Worm (Caenorhabditis elegans) whole organism, mixed stage, embryonic: Measurements from ENCODE around the gene snb-2.

Experiments
- blmp-1 ChIP-seq: fragments of 150-350 bp; optimal IDR thresholded peaks from 2 replicates; lab custom pipeline; 2014; ENCODE audit warnings: missing biosample characterization, missing genetic modification characterization
- ces-1 ChIP-seq: fragments of 150-350 bp; optimal IDR thresholded peaks from 2 replicates; lab custom pipeline; 2014; ENCODE audit warnings: missing biosample characterization, missing genetic modification reagents, missing genetic modification characterization
- cnd-1 ChIP-seq: fragments of 200-800 bp; sonication (Bioruptor generic); optimal IDR thresholded peaks from 2 replicates; lab custom pipeline; 2018; ENCODE audit warnings: mild to moderate bottlenecking, missing genetic modification characterization, missing compliant biosample characterization
- elt-1 ChIP-seq: sonication (generic microtip); optimal IDR thresholded peaks from 2 replicates; lab custom pipeline; 2017; ENCODE audit warnings: missing genetic modification characterization, mild to moderate bottlenecking, missing compliant biosample characterization, antibody characterized with exemption, moderate library complexity, borderline replicate concordance; ENCODE audit not compliant: insufficient read depth
- flh-1 ChIP-seq: fragments of 200-800 bp; sonication (Bioruptor generic); optimal IDR thresholded peaks from 2 replicates; lab custom pipeline; 2018; ENCODE audit warnings: mild to moderate bottlenecking, missing genetic modification characterization, moderate library complexity, missing compliant biosample characterization
- ham-2 ChIP-seq: fragments of 200-800 bp; sonication (Bioruptor generic); optimal IDR thresholded peaks from 2 replicates; lab custom pipeline; 2018; ENCODE audit warnings: mild to moderate bottlenecking, missing genetic modification characterization, missing compliant biosample characterization
- hlh-1 ChIP-seq: fragments of 150-350 bp; optimal IDR thresholded peaks from 2 replicates; lab custom pipeline; 2014; ENCODE audit warnings: missing biosample characterization, missing genetic modification reagents, missing genetic modification characterization
- lin-13 ChIP-seq: fragments of 150-350 bp; optimal IDR thresholded peaks from 2 replicates; lab custom pipeline; 2014; ENCODE audit warnings: missing biosample characterization, missing genetic modification characterization
- lsy-2 ChIP-seq: fragments of 150-350 bp; optimal IDR thresholded peaks from 2 replicates; lab custom pipeline; 2014; ENCODE audit warnings: missing biosample characterization, missing genetic modification characterization
- mep-1 ChIP-seq: fragments of 150-350 bp; optimal IDR thresholded peaks from 2 replicates; lab custom pipeline; 2017; ENCODE audit warnings: missing biosample characterization, missing genetic modification reagents, missing genetic modification characterization, inconsistent platforms
- mls-2 ChIP-seq: sonication (generic microtip); optimal IDR thresholded peaks from 2 replicates; lab custom pipeline; 2016; ENCODE audit warnings: mild to moderate bottlenecking, missing genetic modification characterization, moderate library complexity, missing compliant biosample characterization
- nhr-237 ChIP-seq: fragments of 150-350 bp; optimal IDR thresholded peaks from 2 replicates; lab custom pipeline; 2014; ENCODE audit warnings: missing biosample characterization, missing genetic modification characterization
- pha-4 ChIP-seq: fragments of 150-350 bp; optimal IDR thresholded peaks from 2 replicates; lab custom pipeline; 2018; ENCODE audit warnings: missing biosample characterization, missing genetic modification reagents, missing genetic modification characterization
- sem-2 ChIP-seq: fragments of 200-800 bp; sonication (Bioruptor generic); optimal IDR thresholded peaks from 2 replicates; lab custom pipeline; 2018; ENCODE audit warnings: mild to moderate bottlenecking, missing genetic modification characterization, missing compliant biosample characterization
- unc-39 ChIP-seq: fragments of 150-350 bp; optimal IDR thresholded peaks from 2 replicates; lab custom pipeline; 2014; ENCODE audit warnings: missing biosample characterization, missing genetic modification characterization
- unc-62 ChIP-seq: fragments of 150-350 bp; optimal IDR thresholded peaks from 2 replicates; lab custom pipeline; 2014; ENCODE audit warnings: missing biosample characterization, missing genetic modification reagents, missing genetic modification characterization
- zip-8 ChIP-seq: fragments of 150-350 bp; optimal IDR thresholded peaks from 2 replicates; lab custom pipeline; 2014; ENCODE audit warnings: missing biosample characterization, missing genetic modification characterization
- ztf-11 ChIP-seq: fragments of 150-350 bp; optimal IDR thresholded peaks from 2 replicates; lab custom pipeline; 2014; ENCODE audit warnings: missing biosample characterization, missing genetic modification characterization

The snb-2 gene

DNA sequence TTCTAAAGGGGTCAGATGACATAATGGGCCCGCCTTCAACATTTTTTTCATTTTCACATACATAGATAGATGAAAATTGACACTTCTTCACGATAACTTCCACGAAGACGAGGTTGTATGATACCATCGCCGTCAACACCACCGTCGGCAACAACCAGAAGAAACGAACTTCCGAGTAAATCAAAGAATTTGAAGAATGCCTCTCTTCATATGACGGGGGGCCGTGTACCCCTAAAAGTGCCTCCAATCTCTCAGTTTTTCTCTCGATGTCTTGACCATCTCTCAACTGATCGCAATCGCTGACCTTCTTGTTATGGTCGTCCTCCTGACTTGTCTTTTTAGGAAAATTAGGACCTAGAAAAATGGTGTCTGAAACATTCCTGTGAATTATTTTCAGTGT is 50.2 kb downstream of the snb-2 start:
- TF ChIP-seq zip-8 (tag; lab: Kevin White, UChicago), result no peak

DNA sequence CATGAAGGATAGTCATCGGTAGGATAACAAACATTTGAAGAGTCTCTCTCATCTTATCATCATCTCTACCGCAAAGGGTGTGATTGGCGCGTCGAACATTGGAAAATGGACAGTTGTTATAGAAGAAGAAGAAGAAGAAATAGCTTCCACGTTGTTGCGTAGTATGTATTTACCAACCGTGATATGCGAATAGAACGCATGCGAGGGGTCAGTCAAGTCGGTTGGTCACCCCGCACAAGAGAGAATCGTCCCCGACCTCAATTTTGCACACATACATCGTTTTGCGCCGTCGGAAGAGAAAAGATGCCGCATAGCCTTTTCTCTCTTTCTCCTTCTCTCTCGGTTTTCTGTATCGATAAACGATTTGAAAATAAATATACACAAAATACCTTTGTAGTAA is 50.7 kb downstream of the snb-2 start:
- TF ChIP-seq flh-1 (GFP tag; lab: Kevin White, UChicago), result no peak
- no peak for TF ChIP-seq mep-1 (tag; lab: Kevin White, UChicago)
- TF ChIP-seq pha-4, result peak; percentile 8
- peak; percentile 49 for TF ChIP-seq elt-1 (tag; lab: Kevin White, UChicago)
- no peak for TF ChIP-seq lsy-2 (tag; lab: Kevin White, UChicago)
- peak; percentile 30 for TF ChIP-seq ham-2 (GFP tag; lab: Kevin White, UChicago)
- no peak for TF ChIP-seq lin-13 (tag; lab: Kevin White, UChicago)
- no peak for TF ChIP-seq sem-2 (GFP tag; lab: Kevin White, UChicago)
- TF ChIP-seq hlh-1 (tag; lab: Kevin White, UChicago), result no peak
- TF ChIP-seq blmp-1 (tag; lab: Kevin White, UChicago), result no peak
- TF ChIP-seq cnd-1 (tag; lab: Kevin White, UChicago), result no peak
- no peak for TF ChIP-seq ces-1 (GFP tag; lab: Kevin White, UChicago)
- no peak for TF ChIP-seq mls-2 (tag; lab: Kevin White, UChicago)
- no peak for TF ChIP-seq nhr-237 (tag; lab: Kevin White, UChicago)
- TF ChIP-seq unc-62 (GFP tag; lab: Kevin White, UChicago), result no peak
- no peak for TF ChIP-seq ztf-11 (tag; lab: Kevin White, UChicago)
- TF ChIP-seq unc-39 (tag; lab: Kevin White, UChicago), result no peak
